Fruit fly (Drosophila melanogaster) whole organism, embryonic: ENCODE results near the gene rb.

Experiments used
- Antp ChIP-seq: fragments of 200-800 bp; sonication (Bioruptor generic); optimal IDR thresholded peaks from 3 replicates; lab custom pipeline; 2016; ENCODE audit warnings: missing biosample characterization, missing genetic modification characterization
- Awh ChIP-seq: fragments of 200-800 bp; sonication (Bioruptor generic); IDR thresholded peaks from 2 replicates; pipeline ENCODE4, ENCODE4 v1.3.6; 2022; ENCODE audit warnings: missing biosample characterization, missing genetic modification characterization
- CG10654 ChIP-seq: fragments of 200-800 bp; sonication (Bioruptor generic); optimal IDR thresholded peaks from 2 replicates; lab custom pipeline; 2016; ENCODE audit warnings: missing biosample characterization, missing genetic modification characterization
- CG11504 ChIP-seq: fragments of 200-800 bp; sonication (Bioruptor generic); optimal IDR thresholded peaks from 3 replicates; lab custom pipeline; 2019; ENCODE audit warnings: missing biosample characterization, mild to moderate bottlenecking, missing genetic modification characterization, moderate library complexity
- CG12155 ChIP-seq: fragments of 200-800 bp; sonication (Bioruptor generic); optimal IDR thresholded peaks from 3 replicates; lab custom pipeline; 2016; ENCODE audit warnings: missing biosample characterization, missing genetic modification characterization
- CG12299 ChIP-seq: fragments of 200-800 bp; sonication (Bioruptor generic); optimal IDR thresholded peaks from 2 replicates; lab custom pipeline; 2018; ENCODE audit warnings: missing biosample characterization, mild to moderate bottlenecking, missing genetic modification characterization
- CG13424 ChIP-seq: fragments of 200-800 bp; sonication (Bioruptor generic); optimal IDR thresholded peaks from 2 replicates; lab custom pipeline; 2019; ENCODE audit warnings: missing biosample characterization, mild to moderate bottlenecking, missing genetic modification characterization, moderate library complexity
- CG16815 ChIP-seq: fragments of 200-800 bp; sonication (Bioruptor generic); optimal IDR thresholded peaks from 3 replicates; lab custom pipeline; 2017; ENCODE audit warnings: missing biosample characterization, mild to moderate bottlenecking, missing genetic modification characterization
- CG17385 ChIP-seq: fragments of 200-800 bp; sonication (Bioruptor generic); optimal IDR thresholded peaks from 3 replicates; lab custom pipeline; 2018; ENCODE audit warnings: missing biosample characterization, mild to moderate bottlenecking, missing genetic modification characterization
- CG17612 ChIP-seq: fragments of 200-800 bp; sonication (Bioruptor generic); IDR thresholded peaks from 2 replicates; pipeline ENCODE4 v1.3.6; 2022; ENCODE audit warnings: missing biosample characterization, missing genetic modification characterization
- CG17829 ChIP-seq: fragments of 200-800 bp; optimal IDR thresholded peaks from 2 replicates; lab custom pipeline; 2019; ENCODE audit warnings: missing biosample characterization, mild to moderate bottlenecking, missing genetic modification characterization, moderate library complexity
- CG30431 ChIP-seq: fragments of 200-800 bp; sonication (Bioruptor generic); optimal IDR thresholded peaks from 2 replicates; lab custom pipeline; 2017; ENCODE audit warnings: missing biosample characterization, missing genetic modification characterization
- CG6254 ChIP-seq: fragments of 200-800 bp; sonication (Bioruptor generic); optimal IDR thresholded peaks from 3 replicates; lab custom pipeline; 2017; ENCODE audit warnings: mild to moderate bottlenecking, missing biosample characterization, missing genetic modification reagents, missing genetic modification characterization
- CG6272 ChIP-seq: fragments of 200-800 bp; sonication (Bioruptor generic); IDR thresholded peaks from 2 replicates; pipeline ENCODE4 v1.3.6; 2022; ENCODE audit warnings: missing biosample characterization, missing genetic modification characterization
- CG7372 ChIP-seq: fragments of 200-800 bp; sonication (Bioruptor generic); IDR thresholded peaks from 2 replicates; pipeline ENCODE4 v1.3.6; 2022; ENCODE audit warnings: missing biosample characterization, missing genetic modification characterization
- CG8290 ChIP-seq, 3 experiments: fragments of 200-800 bp; sonication (Bioruptor generic); optimal IDR thresholded peaks; 2 replicates each; lab custom pipeline; 2016 to 2019; ENCODE audit warnings: missing biosample characterization in 3 of 3, missing genetic modification characterization in 3 of 3, mild to moderate bottlenecking in 2 of 3, moderate library complexity in 1 of 3
- CG9215 ChIP-seq: fragments of 200-800 bp; sonication (Bioruptor generic); IDR thresholded peaks from 2 replicates; pipeline ENCODE4 v1.3.6; 2022; ENCODE audit warnings: missing biosample characterization, missing genetic modification characterization
- CG9932 ChIP-seq: fragments of 200-800 bp; sonication (Bioruptor generic); IDR thresholded peaks from 2 replicates; pipeline ENCODE4 v1.3.6; 2022; ENCODE audit warnings: missing biosample characterization, missing genetic modification characterization
- Gug ChIP-seq: fragments of 200-800 bp; sonication (Bioruptor generic); IDR thresholded peaks from 4 replicates; pipeline ENCODE4 v1.3.6; 2022; ENCODE audit warnings: missing biosample characterization, missing genetic modification characterization
- Neu2 ChIP-seq: fragments of 200-800 bp; sonication (Bioruptor generic); optimal IDR thresholded peaks from 3 replicates; lab custom pipeline; 2016; ENCODE audit warnings: missing biosample characterization, missing genetic modification characterization, borderline replicate concordance
- Ssrp ChIP-seq: fragments of 200-800 bp; sonication (Bioruptor generic); optimal IDR thresholded peaks from 2 replicates; lab custom pipeline; 2018; ENCODE audit warnings: missing biosample characterization, mild to moderate bottlenecking, missing genetic modification characterization, moderate library complexity
- Vsx1 ChIP-seq: fragments of 200-800 bp; sonication (Bioruptor generic); optimal IDR thresholded peaks from 2 replicates; lab custom pipeline; 2017; ENCODE audit warnings: missing biosample characterization, mild to moderate bottlenecking, missing genetic modification characterization, missing genetic modification reagents
- Xbp1 ChIP-seq: fragments of 200-800 bp; sonication (Bioruptor generic); optimal IDR thresholded peaks from 3 replicates; lab custom pipeline; 2016; ENCODE audit warnings: missing biosample characterization, mild to moderate bottlenecking, missing genetic modification characterization
- Xrp1 ChIP-seq: fragments of 200-800 bp; sonication (Bioruptor generic); IDR thresholded peaks from 2 replicates; pipeline ENCODE4 v1.3.6; 2022; ENCODE audit warnings: missing biosample characterization, missing genetic modification characterization
- abd-A ChIP-seq: fragments of 200-800 bp; sonication (Bioruptor generic); optimal IDR thresholded peaks from 3 replicates; lab custom pipeline; 2019; ENCODE audit warnings: missing biosample characterization, mild to moderate bottlenecking, missing genetic modification characterization, moderate library complexity
- ase ChIP-seq: fragments of 200-800 bp; sonication (Bioruptor generic); IDR thresholded peaks from 3 replicates; pipeline ENCODE4 v1.3.6; 2022; ENCODE audit warnings: missing biosample characterization, missing genetic modification characterization
- bcd ChIP-seq: fragments of 200-800 bp; sonication (Bioruptor generic); optimal IDR thresholded peaks from 2 replicates; lab custom pipeline; 2017; ENCODE audit warnings: missing biosample characterization, mild to moderate bottlenecking, missing genetic modification characterization
- cg ChIP-seq: fragments of 200-800 bp; sonication (Bioruptor generic); optimal IDR thresholded peaks from 3 replicates; lab custom pipeline; 2019; ENCODE audit warnings: missing biosample characterization, mild to moderate bottlenecking, missing genetic modification characterization, moderate library complexity
- chn ChIP-seq: fragments of 200-800 bp; sonication (Bioruptor generic); optimal IDR thresholded peaks from 2 replicates; lab custom pipeline; 2016; ENCODE audit warnings: missing biosample characterization, missing genetic modification characterization
- ci ChIP-seq: fragments of 200-800 bp; sonication (Bioruptor generic); IDR thresholded peaks from 3 replicates; pipeline ENCODE4 v1.3.6; 2022; ENCODE audit warnings: missing biosample characterization, missing genetic modification characterization
- crc ChIP-seq: fragments of 200-800 bp; sonication (Bioruptor generic); optimal IDR thresholded peaks from 2 replicates; lab custom pipeline; 2016; ENCODE audit warnings: missing biosample characterization, missing genetic modification characterization
- disco-r ChIP-seq: fragments of 200-800 bp; sonication (Bioruptor generic); optimal IDR thresholded peaks from 2 replicates; lab custom pipeline; 2016; ENCODE audit warnings: missing biosample characterization, missing genetic modification characterization
- oc ChIP-seq: fragments of 200-800 bp; sonication (Bioruptor generic); optimal IDR thresholded peaks from 2 replicates; lab custom pipeline; 2018; ENCODE audit warnings: missing biosample characterization, mild to moderate bottlenecking, missing genetic modification characterization, moderate library complexity
- scrt ChIP-seq: fragments of 200-800 bp; sonication (Bioruptor generic); optimal IDR thresholded peaks from 2 replicates; lab custom pipeline; 2018; ENCODE audit warnings: missing biosample characterization, mild to moderate bottlenecking, missing genetic modification characterization, moderate library complexity
- sens ChIP-seq: fragments of 200-800 bp; sonication (Bioruptor generic); peaks from one replicate; lab custom pipeline; 2016; ENCODE audit warnings: missing biosample characterization, missing genetic modification characterization
- seq ChIP-seq: fragments of 200-800 bp; sonication (Bioruptor generic); IDR thresholded peaks from 2 replicates; pipeline ENCODE4 v1.3.6; 2022; ENCODE audit warnings: missing biosample characterization, missing genetic modification characterization
- slp2 ChIP-seq: fragments of 200-800 bp; sonication (Bioruptor generic); optimal IDR thresholded peaks from 2 replicates; lab custom pipeline; 2016; ENCODE audit warnings: missing biosample characterization, missing genetic modification characterization
- sna ChIP-seq: fragments of 200-800 bp; sonication (Bioruptor generic); IDR thresholded peaks from 2 replicates; pipeline ENCODE4 v1.3.6; 2022; ENCODE audit warnings: missing biosample characterization, missing genetic modification characterization; ENCODE audit not compliant: partially characterized antibody
- twi ChIP-seq: fragments of 200-800 bp; optimal IDR thresholded peaks from 2 replicates; lab custom pipeline; 2019; ENCODE audit warnings: missing biosample characterization, mild to moderate bottlenecking, missing genetic modification characterization, moderate library complexity
- vvl ChIP-seq: fragments of 200-800 bp; sonication (Bioruptor generic); IDR thresholded peaks from 2 replicates; pipeline ENCODE4 v1.3.6; 2022; ENCODE audit warnings: missing biosample characterization, missing genetic modification characterization
- zen ChIP-seq: fragments of 200-800 bp; sonication (Bioruptor generic); optimal IDR thresholded peaks from 3 replicates; lab custom pipeline; 2018; ENCODE audit warnings: missing biosample characterization, mild to moderate bottlenecking, missing genetic modification characterization, moderate library complexity

The rb gene

DNA sequence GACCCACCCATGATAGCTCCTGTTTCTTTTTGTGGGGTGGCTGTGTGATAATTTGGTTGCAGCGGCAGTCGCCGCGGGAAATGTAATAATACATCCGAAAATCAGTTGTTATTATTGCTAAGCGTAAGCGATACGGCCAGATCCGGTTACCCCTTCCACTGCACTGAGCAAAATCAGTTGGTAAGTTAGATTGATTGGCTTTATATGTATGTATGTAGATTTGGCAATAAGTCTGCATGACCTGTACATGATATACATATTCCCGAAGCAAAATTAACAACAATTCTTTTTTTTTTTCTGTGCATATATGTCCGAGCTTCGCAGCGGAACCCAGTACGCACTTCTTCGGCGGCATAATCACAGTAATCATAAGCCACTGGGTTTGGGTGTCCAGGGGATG lies 42.2 kb downstream of the rb start (continued):
- TF ChIP-seq CG17612, result no peak
- no peak for TF ChIP-seq abd-A
- peak; percentile 68 for TF ChIP-seq Xrp1
- TF ChIP-seq Neu2 (GFP tag; lab: Kevin White, UChicago), result no peak
- TF ChIP-seq ci (GFP tag; lab: Robert Waterston, UW), result peak; percentile 65; the same call in 2 of the 3 replicates
- TF ChIP-seq CG9215, result no peak
- peak; percentile 41 for TF ChIP-seq Xbp1
- peak; percentile 1 for TF ChIP-seq chn (GFP tag; lab: Kevin White, UChicago)
- TF ChIP-seq CG9932 (GFP tag; lab: Robert Waterston, UW), result no peak
- TF ChIP-seq vvl (GFP tag; lab: Robert Waterston, UW), result peak; percentile 51; the same call in 1 of the 2 replicates
- no peak for TF ChIP-seq crc
- TF ChIP-seq slp2 (GFP tag; lab: Kevin White, UChicago), result peak; percentile 3
- TF ChIP-seq CG8290 (GFP tag; optimal IDR thresholded peaks at IDR 0.05; lab: Kevin White, UChicago), result no peak
- TF ChIP-seq CG8290 (tag; optimal IDR thresholded peaks at IDR 0.05; lab: Kevin White, UChicago), result peak in 1 of 2 experiments; percentile 17
- TF ChIP-seq disco-r (GFP tag; lab: Kevin White, UChicago), result peak; percentile 5
- TF ChIP-seq scrt, result no peak
- TF ChIP-seq CG13424 (tag; lab: Kevin White, UChicago), result peak; percentile 8
- no peak for TF ChIP-seq Vsx1 (GFP tag; lab: Kevin White, UChicago)
- TF ChIP-seq CG16815 (GFP tag; lab: Kevin White, UChicago), result peak; percentile 7
- peak; percentile 2 for TF ChIP-seq CG30431 (GFP tag; lab: Kevin White, UChicago)
- TF ChIP-seq CG17829 (tag; lab: Kevin White, UChicago), result no peak
- peak; percentile 48 for TF ChIP-seq oc (tag; lab: Kevin White, UChicago)
- TF ChIP-seq cg (GFP tag; lab: Kevin White, UChicago), result no peak
- TF ChIP-seq Awh (GFP tag; lab: Robert Waterston, UW), result peak; percentile 59; the same call in 1 of the 2 replicates
- TF ChIP-seq CG10654 (GFP tag; lab: Kevin White, UChicago), result peak; percentile 13
- no peak for TF ChIP-seq CG12155
- TF ChIP-seq twi (tag; lab: Kevin White, UChicago), result no peak
- TF ChIP-seq seq (GFP tag; lab: Robert Waterston, UW), result no peak
- TF ChIP-seq bcd (GFP tag; lab: Kevin White, UChicago), result peak; percentile 26
- TF ChIP-seq CG6272, result 0 out of 2 replicates have a peak, but pooled peaks have one; percentile 4
- peak; percentile 21 for TF ChIP-seq CG17385 (GFP tag; lab: Kevin White, UChicago)
- peak; percentile 94 for TF ChIP-seq sens (GFP tag; lab: Kevin White, UChicago)
- peak; percentile 36 for TF ChIP-seq CG6254 (GFP tag; lab: Kevin White, UChicago)
- no peak for TF ChIP-seq CG7372 (GFP tag; lab: Robert Waterston, UW)
- peak; percentile 18 for TF ChIP-seq zen (tag; lab: Kevin White, UChicago)
- peak; percentile 41 for TF ChIP-seq Antp (GFP tag; lab: Kevin White, UChicago)
- no peak for TF ChIP-seq ase (GFP tag; lab: Robert Waterston, UW)
- TF ChIP-seq CG11504 (tag; lab: Kevin White, UChicago), result peak; percentile 52
- TF ChIP-seq Ssrp (tag; lab: Kevin White, UChicago), result peak; percentile 31
- no peak for TF ChIP-seq Gug (GFP tag; lab: Robert Waterston, UW)
- TF ChIP-seq sna (GFP tag; lab: Robert Waterston, UW), result no peak
- TF ChIP-seq CG12299 (tag; lab: Kevin White, UChicago), result no peak
